Fruit fly (Drosophila melanogaster): Measurements from ENCODE around the gene Mcm10.

The Mcm10 gene

DNA sequence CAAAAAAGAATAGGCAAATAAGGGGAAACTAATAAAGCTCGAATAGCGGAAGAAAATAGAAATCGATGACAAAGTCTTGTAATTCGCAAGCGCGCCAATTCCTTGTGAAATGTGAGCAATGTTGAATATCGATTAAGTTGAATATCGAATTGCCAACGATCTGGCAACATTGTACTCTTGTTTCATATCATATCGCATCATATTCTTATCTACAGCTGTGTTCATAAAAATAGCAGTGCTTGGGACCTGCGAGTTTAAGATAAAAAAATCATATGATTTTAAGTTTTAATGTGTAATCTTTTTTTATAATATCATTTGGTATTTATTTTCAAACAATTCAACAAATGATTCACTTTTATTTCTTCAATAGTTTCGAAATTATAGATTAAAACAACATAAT, 30.7 kb upstream of the Mcm10 start (continued):
- TF ChIP-seq Mrtf (GFP tag; IDR thresholded peaks at IDR 0.05) (no peak), CG6765 (GFP tag; optimal IDR thresholded peaks at IDR 0.05) (no peak), NfI (GFP tag; optimal IDR thresholded peaks at IDR 0.05) (peak; percentile 33), CG3726 (GFP tag; IDR thresholded peaks at IDR 0.05) (no peak), CG11093 (GFP tag; IDR thresholded peaks at IDR 0.05) (no peak), CG4617 (GFP tag; optimal IDR thresholded peaks at IDR 0.05; ENCODE audit: borderline replicate concordance) (no peak), CG12219 (GFP tag; optimal IDR thresholded peaks at IDR 0.05) (no peak), CG6791 (GFP tag; IDR thresholded peaks at IDR 0.05; ENCODE audit: partially characterized antibody) (peak; percentile 72), slbo (GFP tag; IDR thresholded peaks at IDR 0.05) (peak; percentile 75), CG42726 (GFP tag; IDR thresholded peaks at IDR 0.05; ENCODE audit: partially characterized antibody) (peak; percentile 45; the same call in 1 of the 2 replicates), Kr (GFP tag; optimal IDR thresholded peaks at IDR 0.05) (no peak), so (GFP tag; IDR thresholded peaks at IDR 0.05) (peak; percentile 71; the same call in 1 of the 3 replicates), CG7271 (tag; optimal IDR thresholded peaks at IDR 0.05) (no peak), pum (GFP tag; optimal IDR thresholded peaks at IDR 0.05) (peak; percentile 12), peb (GFP tag; IDR thresholded peaks at IDR 0.05) (no peak), Poxn (GFP tag; IDR thresholded peaks at IDR 0.05) (no peak), CG30431 (GFP tag; optimal IDR thresholded peaks at IDR 0.05) (no peak), zen2 (GFP tag; IDR thresholded peaks at IDR 0.05; ENCODE audit: partially characterized antibody) (peak; percentile 73; the same call in 1 of the 3 replicates), Fer1 (GFP tag; optimal IDR thresholded peaks at IDR 0.05) (peak; percentile 42), Gug (GFP tag; IDR thresholded peaks at IDR 0.05) (peak; percentile 26; the same call in 1 of the 4 replicates), CG5180 (GFP tag; optimal IDR thresholded peaks at IDR 0.05) (no peak), cg (GFP tag; optimal IDR thresholded peaks at IDR 0.05) (no peak), ewg (GFP tag; optimal IDR thresholded peaks at IDR 0.05) (peak; percentile 29), Ets97D (GFP tag; optimal IDR thresholded peaks at IDR 0.05) (peak; percentile 55), CkIIα-i1 (GFP tag; IDR thresholded peaks at IDR 0.05) (no peak), CG32532 (GFP tag; IDR thresholded peaks at IDR 0.05) (peak; percentile 79), ac (GFP tag; optimal IDR thresholded peaks at IDR 0.05) (no peak), CG8290 (GFP tag; optimal IDR thresholded peaks at IDR 0.05) (peak; percentile 56), CG8290 (tag; optimal IDR thresholded peaks at IDR 0.05) (peak in 1 of 2 experiments; percentile 68), CG1647 (GFP tag; optimal IDR thresholded peaks at IDR 0.05) (no peak), ssp (GFP tag; IDR thresholded peaks at IDR 0.05) (peak; percentile 53), stwl (tag; optimal IDR thresholded peaks at IDR 0.05) (peak; percentile 90), ase (GFP tag; IDR thresholded peaks at IDR 0.05) (peak; percentile 44; the same call in 1 of the 3 replicates), CG18619 (GFP tag; optimal IDR thresholded peaks at IDR 0.05) (no peak), crc (GFP tag; optimal IDR thresholded peaks at IDR 0.05) (no peak), CG6854 (GFP tag; optimal IDR thresholded peaks at IDR 0.05) (peak; percentile 52), rib (GFP tag; IDR thresholded peaks at IDR 0.05) (no peak), phol (tag; optimal IDR thresholded peaks at IDR 0.05) (peak; percentile 55), dmrt99B (tag; optimal IDR thresholded peaks at IDR 0.05) (peak; percentile 63), vvl (GFP tag; IDR thresholded peaks at IDR 0.05) (peak; percentile 71), BtbVII (GFP tag; optimal IDR thresholded peaks at IDR 0.05) (no peak), nmo (GFP tag; optimal IDR thresholded peaks at IDR 0.05) (peak; percentile 60), CG6689 (GFP tag; IDR thresholded peaks at IDR 0.05) (peak; percentile 36; the same call in 1 of the 2 replicates), Dip2 (GFP tag; IDR thresholded peaks at IDR 0.05) (no peak), Vsx1 (GFP tag; optimal IDR thresholded peaks at IDR 0.05) (no peak), Blimp-1 (GFP tag; optimal IDR thresholded peaks at IDR 0.05) (no peak), dpn (GFP tag; optimal IDR thresholded peaks at IDR 0.05) (peak; percentile 36 to 49), CG8281 (tag; optimal IDR thresholded peaks at IDR 0.05) (no peak), bab2 (GFP tag; optimal IDR thresholded peaks at IDR 0.05) (peak; percentile 18), ind (GFP tag; optimal IDR thresholded peaks at IDR 0.05) (peak; percentile 33), pfk (GFP tag; optimal IDR thresholded peaks at IDR 0.05) (no peak)
